Worm (Caenorhabditis elegans): ENCODE data around the gene acdh-2.

DNA sequence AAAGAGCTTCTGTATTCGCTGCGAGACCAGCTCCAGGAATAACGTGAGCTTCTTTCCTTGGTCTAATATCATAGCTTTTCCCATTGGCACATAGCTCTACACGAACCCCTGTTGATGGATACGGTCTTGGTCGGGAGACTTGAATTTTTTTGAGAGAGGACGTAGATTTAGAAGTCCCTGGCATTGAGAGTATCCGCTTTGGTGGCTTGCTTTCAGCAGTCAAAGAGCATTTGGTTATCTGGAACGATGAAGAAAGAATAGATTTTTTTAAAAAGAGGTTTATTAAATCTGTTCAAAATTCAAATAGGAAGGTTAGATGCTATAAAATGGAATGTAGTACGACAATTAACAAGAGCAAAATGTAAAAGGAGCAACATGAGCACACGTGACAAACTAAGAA is 42.4 kb upstream of the acdh-2 start, which contains the start of gene C17G10.13:
- TF ChIP-seq pqm-1 (tag; optimal IDR thresholded peaks at IDR 0.05) (no peak), ama-1 (optimal IDR thresholded peaks at IDR 0.05) (no peak), ceh-24 (tag; optimal IDR thresholded peaks at IDR 0.05) (no peak)
